Fruit fly (Drosophila melanogaster) whole organism, embryonic: Measurements from ENCODE around the gene CAH9.

Source experiments
- Atf6 ChIP-seq: fragments of 200-800 bp; sonication (Bioruptor generic); IDR thresholded peaks from 2 replicates; pipeline ENCODE4 v1.3.6; 2022; ENCODE audit warnings: missing biosample characterization, missing genetic modification characterization
- Bteb2 ChIP-seq: fragments of 200-800 bp; sonication (Bioruptor generic); optimal IDR thresholded peaks from 2 replicates; lab custom pipeline; 2016; ENCODE audit warnings: missing biosample characterization, missing genetic modification characterization
- Eip74EF ChIP-seq, 2 experiments: fragments of 200-800 bp in 1 of 2; fragments of >200 bp in 1 of 2; sonication (Bioruptor generic) in 1 of 2; optimal IDR thresholded peaks; 2 replicates each; lab custom pipeline; 2017 to 2019; ENCODE audit warnings: missing biosample characterization in 2 of 2, missing genetic modification characterization in 2 of 2, mild to moderate bottlenecking in 1 of 2, moderate library complexity in 1 of 2

DNA sequence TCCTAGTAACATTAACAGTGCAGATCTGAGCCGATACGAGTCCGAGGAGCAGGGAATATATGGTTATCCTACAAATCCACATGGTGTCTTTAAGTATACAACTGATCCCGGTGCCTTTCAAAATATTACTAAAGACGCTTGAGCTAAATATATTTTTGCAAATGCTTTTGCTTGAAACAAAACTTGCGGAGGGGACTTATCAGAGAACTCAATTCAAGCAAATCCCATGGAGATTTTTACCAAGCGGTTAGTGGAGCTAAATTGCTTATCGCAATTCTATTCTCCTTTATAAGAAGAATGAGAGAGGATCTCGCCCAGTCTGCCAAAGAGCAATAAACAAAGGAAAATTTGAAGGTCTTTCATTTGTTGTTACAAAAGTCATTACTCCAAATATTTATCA lies 6.4 kb downstream of the CAH9 start, which contains the start of gene eater:
- no peak for TF ChIP-seq Eip74EF (GFP tag; optimal IDR thresholded peaks at IDR 0.05; lab: Kevin White, UChicago)
- no peak for TF ChIP-seq Bteb2 (GFP tag; lab: Kevin White, UChicago)
- no peak for TF ChIP-seq Atf6 (GFP tag; lab: Robert Waterston, UW)
